Worm (Caenorhabditis elegans): Measurements from ENCODE around the gene F01D5.2.

F01D5.2 gene

ce11 chrII:13962319-13962718, 36.5 kb downstream of the F01D5.2 start, which contains the start of gene rpi-1:
Gene rpi-1, minus strand, starts transcription at chrII:13962419.
- TF ChIP-seq blmp-1 (tag; optimal IDR thresholded peaks at IDR 0.05; ENCODE audit: insufficient read depth) (no peak), skn-1 (tag; optimal IDR thresholded peaks at IDR 0.05) (no peak), lin-39 (tag; optimal IDR thresholded peaks at IDR 0.05) (no peak), unc-55 (GFP tag; optimal IDR thresholded peaks at IDR 0.05) (no peak), sma-3 (GFP tag; optimal IDR thresholded peaks at IDR 0.05) (no peak), dmd-4 (tag; optimal IDR thresholded peaks at IDR 0.05) (no peak), R02D3.7 (tag; optimal IDR thresholded peaks at IDR 0.05) (no peak), aly-2 (tag; optimal IDR thresholded peaks at IDR 0.05) (no peak), nhr-11 (tag; optimal IDR thresholded peaks at IDR 0.05) (no peak), peb-1 (tag; optimal IDR thresholded peaks at IDR 0.05) (no peak), C34F6.9 (tag; optimal IDR thresholded peaks at IDR 0.05) (no peak), nhr-21 (tag; optimal IDR thresholded peaks at IDR 0.05) (no peak), nhr-129 (tag; optimal IDR thresholded peaks at IDR 0.05) (no peak), nhr-23 (tag; optimal IDR thresholded peaks at IDR 0.05) (no peak), gmeb-1 (tag; optimal IDR thresholded peaks at IDR 0.05) (no peak), nhr-77 (tag; optimal IDR thresholded peaks at IDR 0.05) (no peak), mdl-1 (tag; optimal IDR thresholded peaks at IDR 0.05) (no peak), elt-3 (tag; optimal IDR thresholded peaks at IDR 0.05) (no peak), nhr-25 (tag; optimal IDR thresholded peaks at IDR 0.05) (no peak), unc-62 (GFP tag; optimal IDR thresholded peaks at IDR 0.05) (no peak)

ce11 chrII:13961567-13961966, 37.3 kb downstream of the F01D5.2 start:
- TF ChIP-seq skn-1 (tag; optimal IDR thresholded peaks at IDR 0.05): no peak
- no peak for TF ChIP-seq ztf-1 (GFP tag; conservative IDR thresholded peaks at IDR 0.05)
- TF ChIP-seq snpc-4 (tag; optimal IDR thresholded peaks at IDR 0.05): no peak
- no peak for TF ChIP-seq alr-1 (tag; optimal IDR thresholded peaks at IDR 0.05)
- no peak for TF ChIP-seq peb-1 (tag; optimal IDR thresholded peaks at IDR 0.05)
- no peak for TF ChIP-seq nhr-237 (tag; optimal IDR thresholded peaks at IDR 0.05)
- no peak for TF ChIP-seq R02D3.7 (tag; optimal IDR thresholded peaks at IDR 0.05)
- no peak for TF ChIP-seq nhr-77 (tag; optimal IDR thresholded peaks at IDR 0.05)
- TF ChIP-seq nhr-21 (tag; optimal IDR thresholded peaks at IDR 0.05): no peak
- TF ChIP-seq zag-1 (tag; optimal IDR thresholded peaks at IDR 0.05): no peak
- TF ChIP-seq gmeb-1 (tag; optimal IDR thresholded peaks at IDR 0.05): no peak
- TF ChIP-seq nhr-6 (tag; optimal IDR thresholded peaks at IDR 0.05): no peak
- no peak for TF ChIP-seq mdl-1 (tag; optimal IDR thresholded peaks at IDR 0.05)
- TF ChIP-seq ceh-82 (tag; optimal IDR thresholded peaks at IDR 0.05): no peak
- TF ChIP-seq nhr-23 (tag; optimal IDR thresholded peaks at IDR 0.05): no peak
- TF ChIP-seq elt-3 (tag; optimal IDR thresholded peaks at IDR 0.05): no peak
- TF ChIP-seq mbf-1 (tag; optimal IDR thresholded peaks at IDR 0.05): no peak
- TF ChIP-seq C34F6.9 (tag; optimal IDR thresholded peaks at IDR 0.05): no peak

- TF ChIP-seq aly-2 (tag; optimal IDR thresholded peaks at IDR 0.05): no peak
- no peak for TF ChIP-seq ama-1 (optimal IDR thresholded peaks at IDR 0.05)
- TF ChIP-seq nhr-6 (tag; optimal IDR thresholded peaks at IDR 0.05): no peak
- peak in 1 of 2 experiments; percentile 11 for TF ChIP-seq lsy-2 (tag; optimal IDR thresholded peaks at IDR 0.05)
- TF ChIP-seq ZK546.5 (tag; optimal IDR thresholded peaks at IDR 0.05): no peak
- TF ChIP-seq elt-1 (tag; optimal IDR thresholded peaks at IDR 0.05): no peak
- peak; percentile 10 for TF ChIP-seq sma-9 (GFP tag; optimal IDR thresholded peaks at IDR 0.05)
- TF ChIP-seq sma-9 (tag; optimal IDR thresholded peaks at IDR 0.05): no peak
- no peak for TF ChIP-seq sma-3 (GFP tag; optimal IDR thresholded peaks at IDR 0.05)
- TF ChIP-seq unc-55 (GFP tag; optimal IDR thresholded peaks at IDR 0.05): no peak
- no peak for TF ChIP-seq nhr-77 (tag; optimal IDR thresholded peaks at IDR 0.05)
- no peak for TF ChIP-seq unc-39 (tag; optimal IDR thresholded peaks at IDR 0.05)
- TF ChIP-seq mbf-1 (tag; optimal IDR thresholded peaks at IDR 0.05): no peak
- no peak for TF ChIP-seq skn-1 (tag; optimal IDR thresholded peaks at IDR 0.05)
- TF ChIP-seq R02D3.7 (tag; optimal IDR thresholded peaks at IDR 0.05): no peak
- TF ChIP-seq nhr-129 (tag; optimal IDR thresholded peaks at IDR 0.05): no peak
- no peak for TF ChIP-seq fos-1 (tag; optimal IDR thresholded peaks at IDR 0.05)
Observed at ce11 chrII:13958359-13958758, 40.5 kb downstream of the F01D5.2 start.

ce11 chrII:13957437-13957836, 41.4 kb downstream of the F01D5.2 start, which contains the start of gene zip-3:
Gene zip-3, minus strand, starts transcription at chrII:13957457.
- TF ChIP-seq gmeb-1 (tag; optimal IDR thresholded peaks at IDR 0.05): peak; percentile 3
- TF ChIP-seq sma-9 (GFP tag; optimal IDR thresholded peaks at IDR 0.05): peak; percentile 64
- no peak for TF ChIP-seq sma-9 (tag; optimal IDR thresholded peaks at IDR 0.05)
- TF ChIP-seq unc-39 (tag; optimal IDR thresholded peaks at IDR 0.05): no peak

Data from whole organism, L2 larva.